Fruit fly (Drosophila melanogaster) whole organism, wandering third instar larva: ENCODE measurements around the gene FucT6.

Experiments
- Abd-B ChIP-seq: fragments of >200 bp; optimal IDR thresholded peaks from 2 replicates; lab custom pipeline; 2017; ENCODE audit warnings: missing biosample characterization, missing genetic modification characterization
- CG9705 ChIP-seq: fragments of 200-800 bp; sonication (Bioruptor generic); optimal IDR thresholded peaks from 2 replicates; lab custom pipeline; 2018; ENCODE audit warnings: missing biosample characterization, mild to moderate bottlenecking, missing genetic modification characterization
- Dfd ChIP-seq: fragments of >200 bp; optimal IDR thresholded peaks from 2 replicates; lab custom pipeline; 2017; ENCODE audit warnings: missing biosample characterization, missing genetic modification characterization
- Dif ChIP-seq: fragments of 200-275, 200-300 bp; sonication (Bioruptor generic); optimal IDR thresholded peaks from 2 replicates; lab custom pipeline; 2018; ENCODE audit warnings: missing biosample characterization, missing genetic modification characterization; ENCODE audit not compliant: partially characterized antibody
- GATAd ChIP-seq: sonication (Bioruptor generic); optimal IDR thresholded peaks from 2 replicates; lab custom pipeline; 2016; ENCODE audit warnings: missing biosample characterization, missing genetic modification characterization
- HLH106 ChIP-seq: fragments of 200-800 bp; optimal IDR thresholded peaks from 3 replicates; lab custom pipeline; 2019; ENCODE audit warnings: missing biosample characterization, mild to moderate bottlenecking, missing genetic modification characterization, moderate library complexity
- Hnf4 ChIP-seq: fragments of 200-800 bp; sonication (Bioruptor generic); optimal IDR thresholded peaks from 2 replicates; lab custom pipeline; 2016; ENCODE audit warnings: missing biosample characterization, mild to moderate bottlenecking, missing genetic modification characterization
- Hr83 ChIP-seq: fragments of 200-300 bp; sonication (Bioruptor generic); optimal IDR thresholded peaks from 2 replicates; lab custom pipeline; 2016; ENCODE audit warnings: missing biosample characterization, mild to moderate bottlenecking, missing genetic modification characterization, moderate library complexity; ENCODE audit not compliant: poor library complexity, severe bottlenecking
- Jra ChIP-seq: sonication (Bioruptor generic); optimal IDR thresholded peaks from 2 replicates; lab custom pipeline; 2016; ENCODE audit warnings: missing biosample characterization, missing genetic modification characterization
- Mio ChIP-seq: sonication (Bioruptor generic); optimal IDR thresholded peaks from 2 replicates; lab custom pipeline; 2016; ENCODE audit warnings: missing biosample characterization, missing genetic modification characterization
- Myc ChIP-seq: fragments of >200 bp; optimal IDR thresholded peaks from 2 replicates; lab custom pipeline; 2017
- OdsH ChIP-seq: fragments of 200-800 bp; sonication (Bioruptor generic); optimal IDR thresholded peaks from 2 replicates; lab custom pipeline; 2016; ENCODE audit warnings: missing biosample characterization, mild to moderate bottlenecking, missing genetic modification characterization
- Rel ChIP-seq, 2 experiments: fragments of 200-800 bp; sonication (Bioruptor generic) in 1 of 2; optimal IDR thresholded peaks; 2 replicates in 1 of 2; 3 replicates in 1 of 2; lab custom pipeline; 2016 to 2019; ENCODE audit warnings: mild to moderate bottlenecking in 2 of 2, missing biosample characterization in 2 of 2, missing genetic modification characterization in 2 of 2, moderate library complexity in 1 of 2
- Sp1 ChIP-seq: fragments of 200-800 bp; sonication (Bioruptor generic); optimal IDR thresholded peaks from 3 replicates; lab custom pipeline; 2019; ENCODE audit warnings: missing biosample characterization, mild to moderate bottlenecking, missing genetic modification characterization, moderate library complexity
- Vsx2 ChIP-seq: fragments of 200-300, 225-300 bp; sonication (Bioruptor generic); optimal IDR thresholded peaks from 2 replicates; lab custom pipeline; 2018; ENCODE audit warnings: missing biosample characterization, missing genetic modification characterization; ENCODE audit not compliant: partially characterized antibody
- br ChIP-seq: fragments of 200-800 bp; sonication (Bioruptor generic); optimal IDR thresholded peaks from 2 replicates; lab custom pipeline; 2016; ENCODE audit warnings: missing biosample characterization, missing genetic modification characterization
- dl ChIP-seq, 2 experiments: fragments of 175-275, 200-275 bp in 1 of 2; fragments of 200-275 bp in 1 of 2; sonication (Bioruptor generic); optimal IDR thresholded peaks; lab custom pipeline; 2018; ENCODE audit warnings: mild to moderate bottlenecking in 2 of 2, missing biosample characterization in 2 of 2, missing genetic modification characterization in 2 of 2, moderate library complexity in 2 of 2; ENCODE audit not compliant: partially characterized antibody in 2 of 2, insufficient read depth in 1 of 2
- dmrt93B ChIP-seq: fragments of 200-800 bp; sonication (Bioruptor generic); optimal IDR thresholded peaks from 2 replicates; lab custom pipeline; 2018; ENCODE audit warnings: missing biosample characterization, mild to moderate bottlenecking, missing genetic modification characterization
- dsf ChIP-seq: sonication (Bioruptor generic); optimal IDR thresholded peaks from 2 replicates; lab custom pipeline; 2016; ENCODE audit warnings: missing biosample characterization, missing genetic modification characterization, borderline replicate concordance
- ey ChIP-seq: fragments of 200-800 bp; sonication (Bioruptor generic); optimal IDR thresholded peaks from 2 replicates; lab custom pipeline; 2016; ENCODE audit warnings: missing biosample characterization, missing genetic modification characterization
- foxo ChIP-seq, 2 experiments: fragments of 200-800 bp; sonication (Bioruptor generic); optimal IDR thresholded peaks; 2 replicates in 1 of 2; 3 replicates in 1 of 2; lab custom pipeline; 2016 to 2017; ENCODE audit warnings: missing biosample characterization in 2 of 2, missing genetic modification characterization in 2 of 2
- fru ChIP-seq: fragments of 200-800 bp; sonication (Bioruptor generic); optimal IDR thresholded peaks from 3 replicates; lab custom pipeline; 2016; ENCODE audit warnings: missing biosample characterization, mild to moderate bottlenecking, missing genetic modification characterization
- h ChIP-seq: fragments of 200-800 bp; sonication (Bioruptor generic); optimal IDR thresholded peaks from 3 replicates; lab custom pipeline; 2016; ENCODE audit warnings: missing biosample characterization, mild to moderate bottlenecking, missing genetic modification characterization
- lola ChIP-seq: fragments of >200 bp; optimal IDR thresholded peaks from 2 replicates; lab custom pipeline; 2017; ENCODE audit warnings: missing biosample characterization, missing genetic modification characterization
- psq ChIP-seq: fragments of 200-800 bp; sonication (Bioruptor generic); optimal IDR thresholded peaks from 3 replicates; lab custom pipeline; 2017; ENCODE audit warnings: missing biosample characterization, mild to moderate bottlenecking, missing genetic modification characterization, moderate library complexity
- rgr ChIP-seq: fragments of 200-800 bp; sonication (Bioruptor generic); optimal IDR thresholded peaks from 3 replicates; lab custom pipeline; 2016; ENCODE audit warnings: missing biosample characterization, mild to moderate bottlenecking, missing genetic modification characterization
- sage ChIP-seq: fragments of 200-800 bp; sonication (Bioruptor generic); optimal IDR thresholded peaks from 2 replicates; lab custom pipeline; 2016; ENCODE audit warnings: missing biosample characterization, mild to moderate bottlenecking, missing genetic modification characterization
- sv ChIP-seq: fragments of 200-800 bp; sonication (Bioruptor generic); optimal IDR thresholded peaks from 3 replicates; lab custom pipeline; 2016; ENCODE audit warnings: missing biosample characterization, missing genetic modification characterization
- tai ChIP-seq: sonication (Bioruptor generic); optimal IDR thresholded peaks from 2 replicates; lab custom pipeline; 2016; ENCODE audit warnings: missing biosample characterization, missing genetic modification characterization
- usp ChIP-seq: fragments of >200 bp; optimal IDR thresholded peaks from 2 replicates; lab custom pipeline; 2017; ENCODE audit warnings: missing biosample characterization, missing genetic modification characterization
- woc ChIP-seq: sonication (Bioruptor generic); optimal IDR thresholded peaks from 2 replicates; lab custom pipeline; 2016; ENCODE audit warnings: missing biosample characterization, mild to moderate bottlenecking, missing genetic modification characterization

The FucT6 gene

DNA sequence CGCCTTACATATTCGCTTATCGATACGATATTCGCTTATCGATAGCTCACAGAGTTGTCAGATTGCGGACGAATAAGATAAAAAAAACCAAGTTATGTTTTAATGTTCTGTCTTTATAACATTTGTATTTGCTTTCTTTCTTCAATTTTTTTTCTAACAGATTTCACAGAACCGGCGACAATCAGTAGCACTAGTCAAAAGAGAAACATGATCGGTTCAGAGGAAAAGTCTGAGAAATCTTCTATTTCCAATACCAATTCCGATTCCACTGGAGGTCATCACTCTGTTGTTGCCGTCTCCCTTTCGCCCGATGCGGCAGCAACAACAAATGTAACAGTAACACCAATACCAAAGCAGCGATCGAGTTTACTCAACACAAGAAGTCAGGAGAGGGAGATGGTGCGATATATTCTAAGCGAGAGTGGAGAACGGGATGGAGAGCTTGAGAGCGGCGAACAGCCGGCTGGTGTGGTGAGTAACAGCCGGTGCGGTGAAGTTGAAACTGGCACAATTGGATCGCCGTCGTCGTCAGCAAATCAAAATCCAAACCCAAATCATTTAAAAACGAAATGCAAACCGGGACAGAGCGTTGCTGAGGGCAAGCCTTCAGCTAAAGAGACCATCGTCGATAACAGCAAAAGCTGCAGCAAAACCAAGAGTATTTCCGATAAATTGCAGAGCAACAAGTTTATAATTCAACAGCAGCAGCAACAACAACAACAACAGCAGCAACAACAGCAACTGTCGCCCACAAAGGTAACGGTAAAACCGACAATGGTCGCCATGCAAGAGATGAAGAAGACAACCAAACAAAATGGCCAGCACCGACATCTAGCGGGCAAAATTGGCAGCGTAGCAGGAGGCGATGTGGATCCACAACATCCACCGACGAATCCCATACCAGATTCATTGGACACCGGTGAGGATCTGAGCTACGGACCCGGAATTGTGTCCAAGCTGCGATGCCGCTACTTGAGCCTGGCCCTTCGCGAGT, 27.9 kb downstream of the FucT6 start:
- TF ChIP-seq lola (GFP tag; lab: Kevin White, UChicago), result no peak
- TF ChIP-seq Vsx2 (GFP tag; lab: Kevin White, UChicago), result no peak
- TF ChIP-seq usp (GFP tag; lab: Kevin White, UChicago), result no peak
- TF ChIP-seq rgr (GFP tag; lab: Kevin White, UChicago), result peak; percentile 72
- peak; percentile 15 for TF ChIP-seq OdsH (GFP tag; lab: Kevin White, UChicago)
- TF ChIP-seq sv (GFP tag; lab: Kevin White, UChicago), result peak; percentile 13
- peak; percentile 69 for TF ChIP-seq h (GFP tag; lab: Kevin White, UChicago)
- peak; percentile 72 for TF ChIP-seq psq (GFP tag; lab: Kevin White, UChicago)
- peak; percentile 59 to 76 for TF ChIP-seq foxo (GFP tag; optimal IDR thresholded peaks at IDR 0.05; lab: Kevin White, UChicago)
- peak; percentile 72 for TF ChIP-seq tai (GFP tag; lab: Kevin White, UChicago)
- TF ChIP-seq woc, result peak; percentile 72
- TF ChIP-seq dsf (GFP tag; lab: Kevin White, UChicago), result no peak
- peak; percentile 93 for TF ChIP-seq Dif (GFP tag; lab: Kevin White, UChicago)
- TF ChIP-seq Sp1 (GFP tag; lab: Kevin White, UChicago), result peak; percentile 60
- peak; percentile 53 for TF ChIP-seq br (GFP tag; lab: Kevin White, UChicago)
- peak; percentile 48 for TF ChIP-seq dmrt93B
- peak; percentile 77 to 92 for TF ChIP-seq dl (GFP tag; optimal IDR thresholded peaks at IDR 0.05; lab: Kevin White, UChicago; ENCODE audit: insufficient read depth in 1 of 2, partially characterized antibody in 2 of 2)
- peak; percentile 17 for TF ChIP-seq Rel (GFP tag; optimal IDR thresholded peaks at IDR 0.05; lab: Kevin White, UChicago)
- peak; percentile 25 for TF ChIP-seq Rel (tag; optimal IDR thresholded peaks at IDR 0.05; lab: Kevin White, UChicago)
- peak; percentile 13 for TF ChIP-seq Jra
- peak; percentile 50 for TF ChIP-seq Hr83 (GFP tag; lab: Kevin White, UChicago)
- TF ChIP-seq Hnf4 (GFP tag; lab: Kevin White, UChicago), result peak; percentile 36
- peak; percentile 44 for TF ChIP-seq sage (GFP tag; lab: Kevin White, UChicago)
- TF ChIP-seq ey (GFP tag; lab: Kevin White, UChicago), result peak; percentile 75
- peak; percentile 67 for TF ChIP-seq CG9705 (GFP tag; lab: Kevin White, UChicago)
- no peak for TF ChIP-seq Myc (lab: Kevin White, UChicago)
- TF ChIP-seq Abd-B (GFP tag; lab: Kevin White, UChicago), result no peak
- TF ChIP-seq fru, result peak; percentile 100
- peak; percentile 77 for TF ChIP-seq HLH106 (tag; lab: Kevin White, UChicago)

DNA sequence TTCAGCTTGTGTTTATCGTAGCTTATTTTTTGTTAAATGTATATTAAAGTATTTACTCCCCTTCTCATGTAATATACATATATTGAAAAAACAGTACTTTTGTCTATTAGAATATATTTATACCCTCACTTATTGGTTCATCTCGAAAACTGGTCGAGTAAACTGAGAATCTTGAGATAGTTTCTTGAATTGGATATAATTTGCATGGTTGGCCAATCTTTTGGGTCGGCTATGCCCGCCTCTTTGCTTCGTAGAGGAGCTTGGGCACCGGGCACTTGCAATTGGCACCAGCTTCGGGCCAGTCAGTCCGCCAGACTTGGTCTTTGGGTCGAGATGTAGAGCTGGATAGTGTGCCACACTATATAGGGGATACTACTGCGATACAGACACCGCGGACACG, 29.3 kb downstream of the FucT6 start:
- TF ChIP-seq Vsx2 (GFP tag; lab: Kevin White, UChicago) (no peak), Dfd (GFP tag; lab: Kevin White, UChicago) (no peak), Abd-B (GFP tag; lab: Kevin White, UChicago) (no peak), Rel (GFP tag; optimal IDR thresholded peaks at IDR 0.05; lab: Kevin White, UChicago) (no peak), Rel (tag; optimal IDR thresholded peaks at IDR 0.05; lab: Kevin White, UChicago) (no peak), GATAd (no peak), lola (GFP tag; lab: Kevin White, UChicago) (no peak), rgr (GFP tag; lab: Kevin White, UChicago) (no peak), Myc (lab: Kevin White, UChicago) (no peak), dmrt93B (no peak), Sp1 (GFP tag; lab: Kevin White, UChicago) (no peak)

DNA sequence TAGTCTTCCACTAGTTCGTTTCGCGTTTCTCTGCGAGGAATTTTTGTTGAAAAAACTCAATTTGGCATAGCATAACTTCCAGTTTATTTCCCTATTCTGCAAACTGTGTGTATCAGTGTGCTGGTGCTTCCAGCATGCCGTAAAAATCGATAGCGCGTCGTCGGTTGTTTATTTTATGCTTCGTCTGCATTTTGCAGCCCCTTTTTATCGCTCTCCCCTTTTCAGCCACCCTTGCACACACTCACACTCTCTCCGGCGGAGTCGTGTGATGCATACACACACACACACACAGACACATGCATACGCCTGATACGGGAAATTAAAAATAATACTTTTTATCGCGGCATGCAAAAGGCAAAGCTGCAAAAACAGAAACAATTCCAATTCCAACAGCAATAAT, 30.3 kb downstream of the FucT6 start:
- TF ChIP-seq woc (peak; percentile 12), psq (GFP tag; lab: Kevin White, UChicago) (peak; percentile 28), Sp1 (GFP tag; lab: Kevin White, UChicago) (no peak), Mio (GFP tag; lab: Kevin White, UChicago) (no peak), br (GFP tag; lab: Kevin White, UChicago) (peak; percentile 25), CG9705 (GFP tag; lab: Kevin White, UChicago) (no peak), Abd-B (GFP tag; lab: Kevin White, UChicago) (no peak), rgr (GFP tag; lab: Kevin White, UChicago) (peak; percentile 24), foxo (GFP tag; optimal IDR thresholded peaks at IDR 0.05; lab: Kevin White, UChicago) (peak in 1 of 2 experiments; percentile 27), dl (GFP tag; optimal IDR thresholded peaks at IDR 0.05; lab: Kevin White, UChicago; ENCODE audit: insufficient read depth in 1 of 2, partially characterized antibody in 2 of 2) (no peak), fru (peak; percentile 55), h (GFP tag; lab: Kevin White, UChicago) (peak; percentile 20), HLH106 (tag; lab: Kevin White, UChicago) (peak; percentile 10), Rel (GFP tag; optimal IDR thresholded peaks at IDR 0.05; lab: Kevin White, UChicago) (no peak), Rel (tag; optimal IDR thresholded peaks at IDR 0.05; lab: Kevin White, UChicago) (no peak), OdsH (GFP tag; lab: Kevin White, UChicago) (peak; percentile 45), sage (GFP tag; lab: Kevin White, UChicago) (no peak)
